Fruit fly (Drosophila melanogaster) Kc167 (cell line): Measurements from ENCODE around the gene CG42674.

ENCODE experiments used
- Myc ChIP-seq: fragments of >200 bp; optimal IDR thresholded peaks from 2 replicates; lab custom pipeline; 2017; ENCODE audit warnings: missing external identifiers
- Sin3A ChIP-seq: fragments of >200 bp; optimal IDR thresholded peaks from 2 replicates; lab custom pipeline; 2018; ENCODE audit warnings: missing external identifiers
- h ChIP-seq: fragments of >200 bp; optimal IDR thresholded peaks from 3 replicates; lab custom pipeline; 2018; ENCODE audit warnings: missing external identifiers
- insv ChIP-seq: fragments of >200 bp; optimal IDR thresholded peaks from 3 replicates; lab custom pipeline; 2018; ENCODE audit warnings: missing external identifiers
- psq ChIP-seq: fragments of >200 bp; optimal IDR thresholded peaks from 2 replicates; lab custom pipeline; 2017; ENCODE audit warnings: missing external identifiers
- ttk ChIP-seq: sonication (Bioruptor generic); optimal IDR thresholded peaks from 2 replicates; lab custom pipeline; 2017; ENCODE audit warnings: missing external identifiers

The CG42674 gene

dm6 chr3L:20197698-20198097 lies 419 bp downstream of the CG42674 start:
- no peak for TF ChIP-seq psq

dm6 chr3L:20197213-20197612 lies 904 bp downstream of the CG42674 start:
- TF ChIP-seq Sin3A (lab: Kevin White, UChicago) (no peak), psq (no peak), h (lab: Kevin White, UChicago) (no peak), Myc (lab: Kevin White, UChicago) (no peak), insv (lab: Kevin White, UChicago) (no peak), ttk (lab: Kevin White, UChicago) (no peak)

dm6 chr3L:20196321-20196720 lies 1.8 kb downstream of the CG42674 start:
- TF ChIP-seq insv (lab: Kevin White, UChicago), result no peak
- TF ChIP-seq Sin3A (lab: Kevin White, UChicago), result no peak
- no peak for TF ChIP-seq Myc (lab: Kevin White, UChicago)
- no peak for TF ChIP-seq psq

DNA sequence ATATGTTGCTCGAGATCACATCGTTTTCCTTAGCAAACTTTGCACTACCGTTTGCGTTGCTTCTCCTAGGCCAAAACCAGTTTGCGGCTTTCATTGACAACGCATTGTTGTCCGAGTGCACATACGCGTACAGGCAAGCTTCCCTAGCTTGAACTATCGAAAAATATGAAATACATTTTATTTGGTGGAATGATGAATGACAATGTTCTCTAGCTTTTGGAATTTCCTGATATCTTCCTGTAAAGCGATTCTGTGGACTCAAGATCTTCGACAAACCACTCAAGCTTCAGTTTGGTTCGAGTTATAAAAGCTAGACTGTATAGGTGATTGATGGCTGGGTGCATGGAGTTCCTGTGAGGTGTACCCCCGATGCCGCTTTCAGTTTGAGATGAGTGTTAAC lies 2.2 kb downstream of the CG42674 start:
- TF ChIP-seq psq, result no peak
- no peak for TF ChIP-seq Myc (lab: Kevin White, UChicago)
- no peak for TF ChIP-seq Sin3A (lab: Kevin White, UChicago)

- TF ChIP-seq ttk (lab: Kevin White, UChicago) (no peak), Sin3A (lab: Kevin White, UChicago) (no peak), insv (lab: Kevin White, UChicago) (no peak), psq (no peak), h (lab: Kevin White, UChicago) (no peak)
Observed at dm6 chr3L:20194731-20195130, 3.4 kb downstream of the CG42674 start.

dm6 chr3L:20193748-20194058 lies 4.4 kb downstream of the CG42674 start:
- TF ChIP-seq Myc (lab: Kevin White, UChicago) (no peak), Sin3A (lab: Kevin White, UChicago) (no peak), ttk (lab: Kevin White, UChicago) (no peak), insv (lab: Kevin White, UChicago) (no peak), psq (no peak), h (lab: Kevin White, UChicago) (no peak)

DNA sequence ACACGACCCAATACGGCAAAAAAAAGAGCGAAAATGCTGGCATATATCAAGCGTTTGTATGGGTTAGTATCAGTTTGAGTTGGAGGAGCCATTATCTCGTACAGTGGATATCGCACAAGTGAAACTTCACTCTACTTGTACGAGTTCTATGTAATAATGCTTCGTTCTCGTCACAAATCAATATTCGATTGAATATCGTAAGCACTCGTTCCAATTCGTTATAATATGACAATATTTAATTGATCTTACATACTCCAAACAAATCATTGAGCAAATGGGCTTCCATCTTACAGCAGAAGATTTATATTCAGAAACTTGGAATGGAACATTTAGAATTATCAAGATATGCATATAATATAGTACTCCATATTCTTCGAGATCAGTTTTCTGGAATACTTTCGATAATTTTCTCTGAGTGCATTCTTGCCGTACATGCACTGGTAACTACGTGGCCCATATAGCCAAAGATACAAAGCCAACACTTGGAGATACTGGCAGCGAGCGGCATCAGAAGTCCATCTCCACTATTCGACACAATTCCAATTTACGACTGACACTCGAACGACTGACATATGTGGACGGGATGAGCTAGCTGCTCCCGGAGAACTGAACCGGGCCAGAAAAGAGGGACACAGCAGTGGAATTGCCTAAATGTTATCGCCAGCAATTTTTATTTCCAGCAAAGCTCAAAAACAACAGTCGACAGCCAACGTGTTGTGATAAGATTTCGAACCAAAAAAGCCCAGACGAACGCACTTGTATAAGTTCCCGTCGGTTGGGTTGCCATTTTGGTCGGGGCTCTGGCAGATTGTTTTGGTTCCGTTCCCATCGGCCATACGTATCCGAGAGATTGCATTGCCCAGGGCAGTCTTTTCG lies 5.0 kb downstream of the CG42674 start:
- TF ChIP-seq ttk (lab: Kevin White, UChicago) (no peak), Sin3A (lab: Kevin White, UChicago) (no peak), h (lab: Kevin White, UChicago) (no peak), Myc (lab: Kevin White, UChicago) (no peak), psq (no peak), insv (lab: Kevin White, UChicago) (no peak)

DNA sequence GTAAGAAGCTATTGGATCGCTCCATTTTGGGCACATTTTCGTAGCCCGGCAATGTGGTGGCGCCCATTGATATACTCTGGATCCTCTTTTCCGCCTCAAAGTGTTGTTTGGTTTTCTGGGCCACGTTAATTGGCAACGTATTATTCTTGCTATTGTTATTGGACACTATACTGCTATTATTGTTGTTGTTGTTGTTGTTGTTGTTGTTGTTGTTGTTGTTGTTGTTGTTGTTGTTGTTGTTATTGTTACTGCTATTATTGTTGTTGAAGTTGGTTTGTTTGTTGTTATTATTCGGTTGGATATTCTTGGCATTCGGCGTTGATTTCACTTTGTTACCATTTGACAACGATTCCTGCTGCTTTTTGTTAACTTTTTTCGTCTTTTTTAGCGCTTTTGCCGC lies 6.3 kb downstream of the CG42674 start:
- no peak for TF ChIP-seq Myc (lab: Kevin White, UChicago)
- TF ChIP-seq Sin3A (lab: Kevin White, UChicago), result no peak
- TF ChIP-seq ttk (lab: Kevin White, UChicago), result no peak
- no peak for TF ChIP-seq insv (lab: Kevin White, UChicago)
- no peak for TF ChIP-seq psq
- TF ChIP-seq h (lab: Kevin White, UChicago), result no peak

- TF ChIP-seq Sin3A (lab: Kevin White, UChicago) (no peak), h (lab: Kevin White, UChicago) (no peak), insv (lab: Kevin White, UChicago) (no peak), Myc (lab: Kevin White, UChicago) (no peak), ttk (lab: Kevin White, UChicago) (no peak), psq (no peak)
Observed at dm6 chr3L:20187885-20188570, 10.1 kb downstream of the CG42674 start, which contains the start of gene Ssk. TSS of gene Ssk (plus strand) at chr3L:20188522.

dm6 chr3L:20186294-20187020 lies 11.7 kb downstream of the CG42674 start:
- TF ChIP-seq psq, result no peak
- TF ChIP-seq insv (lab: Kevin White, UChicago), result no peak
- TF ChIP-seq Sin3A (lab: Kevin White, UChicago), result no peak
- TF ChIP-seq h (lab: Kevin White, UChicago), result no peak
- no peak for TF ChIP-seq ttk (lab: Kevin White, UChicago)
- TF ChIP-seq Myc (lab: Kevin White, UChicago), result no peak

dm6 chr3L:20185886-20186285 lies 12.2 kb downstream of the CG42674 start:
- TF ChIP-seq insv (lab: Kevin White, UChicago) (no peak), Sin3A (lab: Kevin White, UChicago) (no peak), Myc (lab: Kevin White, UChicago) (no peak), psq (no peak), h (lab: Kevin White, UChicago) (no peak), ttk (lab: Kevin White, UChicago) (no peak)
